Fruit fly (Drosophila melanogaster) ovary, adult (tissue): Measurements from ENCODE around the gene CG14687.

Experiments
- CG17801 ChIP-seq: fragments of 200-800 bp; optimal IDR thresholded peaks from 2 replicates; lab custom pipeline; 2019; ENCODE audit warnings: missing biosample characterization, mild to moderate bottlenecking, missing genetic modification characterization, moderate library complexity; ENCODE audit not compliant: partially characterized antibody

The CG14687 gene

dm6 chr3R:10784058-10784499 is 8.6 kb upstream of the CG14687 start, which contains the start of the genes mRpL37 and Rbp1:
Gene mRpL37 (minus strand): TSS chr3R:10784092.
Gene Rbp1 (plus strand): TSS chr3R:10784383.
- peak; percentile 73 for TF ChIP-seq CG17801 (GFP tag; lab: Kevin White, UChicago)

DNA sequence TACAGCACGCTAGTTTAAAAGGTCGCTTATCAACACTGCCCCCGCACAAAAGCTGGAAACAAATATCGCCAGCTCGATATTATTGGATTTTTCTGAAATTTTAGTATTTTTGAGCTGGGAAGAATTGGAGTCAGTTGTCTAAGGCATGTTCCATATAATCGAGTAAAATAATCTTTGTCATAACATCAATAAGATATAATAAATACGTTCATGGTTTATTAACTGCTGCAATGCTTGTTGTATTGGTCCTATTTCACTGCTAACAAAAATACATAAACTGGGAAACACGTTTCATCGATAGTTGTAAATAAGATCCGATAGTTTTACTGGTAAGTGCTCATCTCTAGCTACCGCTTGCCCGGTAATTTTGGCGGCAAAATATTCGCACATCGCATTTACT is 4.5 kb upstream of the CG14687 start, which contains the start of the genes Art1 and Mcm5:
Gene Art1, minus strand, starts transcription at position 41 of the 400 bp plus-strand sequence.
Gene Mcm5, plus strand, starts transcription at position 339 of the 400 bp plus-strand sequence.
- peak; percentile 54 for TF ChIP-seq CG17801 (GFP tag; lab: Kevin White, UChicago)

- TF ChIP-seq CG17801 (GFP tag; lab: Kevin White, UChicago) = no peak
Observed at dm6 chr3R:10803855-10804254, 11.2 kb downstream of the CG14687 start, which contains the start of gene CG14692. Gene CG14692 (minus strand): TSS chr3R:10803955.

- no peak for TF ChIP-seq CG17801 (GFP tag; lab: Kevin White, UChicago)
Observed at dm6 chr3R:10815032-10815431, 22.3 kb downstream of the CG14687 start, which contains the start of the genes CG14693 and TTLL15. Gene CG14693 (minus strand): TSS chr3R:10815047. Gene TTLL15 (plus strand): TSS chr3R:10815288.

DNA sequence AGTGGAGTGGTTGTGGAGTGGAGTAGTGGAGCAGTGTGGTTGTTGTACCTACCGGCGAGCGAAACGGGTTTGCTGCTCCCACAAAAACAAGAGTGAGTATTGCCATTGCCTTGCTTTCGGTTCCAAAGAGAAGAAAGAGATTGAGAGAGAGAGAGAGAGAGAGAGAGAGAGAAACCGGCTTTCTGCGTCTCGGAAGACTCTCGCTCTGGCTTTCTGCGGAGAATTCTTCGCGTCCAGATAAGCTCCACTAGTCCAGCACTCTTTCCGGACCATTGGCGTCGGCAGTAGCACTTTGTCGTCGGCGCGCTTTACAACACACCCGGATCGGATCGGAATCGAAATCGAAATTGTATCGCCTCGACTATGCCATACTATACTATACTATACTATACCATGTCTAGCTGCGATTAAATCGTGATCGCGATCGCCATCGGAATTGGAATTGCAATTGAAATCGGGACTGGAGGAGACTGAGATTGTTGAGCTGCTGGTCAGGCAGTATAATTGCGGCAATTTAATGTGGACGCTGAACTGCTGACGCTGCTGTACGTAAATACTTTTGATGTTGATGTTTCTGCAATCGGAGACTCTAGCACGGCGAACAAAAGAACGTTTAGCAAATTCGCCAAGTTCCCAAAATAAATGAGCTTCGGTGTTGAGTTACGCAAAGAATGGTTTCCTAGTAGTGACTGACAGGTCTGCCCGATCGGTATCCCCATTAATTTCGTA is 34.3 kb downstream of the CG14687 start, which contains the start of gene Cad86C:
Gene Cad86C, plus strand, starts transcription at position 284 of the 729 bp plus-strand sequence.
- TF ChIP-seq CG17801 (GFP tag; lab: Kevin White, UChicago) = peak; percentile 34

dm6 chr3R:10828688-10829087 is 36.0 kb downstream of the CG14687 start:
- TF ChIP-seq CG17801 (GFP tag; lab: Kevin White, UChicago) = no peak

DNA sequence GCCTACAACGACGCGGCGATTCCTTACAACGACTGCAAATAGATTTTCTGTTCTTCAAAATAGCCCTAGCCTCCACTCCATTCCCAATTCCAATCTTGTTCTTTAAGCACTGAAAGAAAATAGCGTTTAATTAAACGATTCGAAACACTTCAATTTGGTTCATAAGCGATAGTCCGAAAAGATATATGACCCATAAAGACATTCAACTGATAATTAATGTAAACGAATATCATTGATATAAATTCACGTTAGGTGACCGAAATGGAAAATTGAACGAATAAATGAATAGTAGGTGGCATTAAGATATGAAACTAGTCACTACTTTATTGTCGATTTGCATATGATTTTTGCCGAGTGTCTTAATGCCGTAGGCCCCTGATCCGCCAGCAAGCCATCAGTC is 37.0 kb downstream of the CG14687 start:
- TF ChIP-seq CG17801 (GFP tag; lab: Kevin White, UChicago) = no peak

- no peak for TF ChIP-seq CG17801 (GFP tag; lab: Kevin White, UChicago)
Observed at dm6 chr3R:10832526-10833165, 39.9 kb downstream of the CG14687 start.

DNA sequence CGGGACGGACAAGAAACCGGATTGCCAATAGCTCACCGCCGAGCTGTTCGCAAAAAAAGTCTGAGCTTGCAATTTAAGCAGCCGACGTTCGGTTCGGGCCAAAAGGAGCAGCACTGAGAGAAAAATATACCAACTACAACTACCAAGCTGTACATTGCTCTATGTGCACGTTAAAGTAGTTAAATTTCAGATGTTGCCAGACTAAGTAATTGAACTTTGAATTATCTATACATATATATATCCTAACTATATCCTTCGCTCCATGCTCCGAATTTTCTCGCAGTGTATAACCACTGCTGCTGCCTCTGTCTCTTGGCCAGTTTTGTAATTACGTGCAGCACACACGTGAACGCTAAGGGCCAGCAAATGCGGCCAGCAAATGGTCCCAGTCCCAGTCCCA is 42.2 kb downstream of the CG14687 start:
- no peak for TF ChIP-seq CG17801 (GFP tag; lab: Kevin White, UChicago)

- TF ChIP-seq CG17801 (GFP tag; lab: Kevin White, UChicago) = no peak
Observed at dm6 chr3R:10836924-10837323, 44.2 kb downstream of the CG14687 start.

DNA sequence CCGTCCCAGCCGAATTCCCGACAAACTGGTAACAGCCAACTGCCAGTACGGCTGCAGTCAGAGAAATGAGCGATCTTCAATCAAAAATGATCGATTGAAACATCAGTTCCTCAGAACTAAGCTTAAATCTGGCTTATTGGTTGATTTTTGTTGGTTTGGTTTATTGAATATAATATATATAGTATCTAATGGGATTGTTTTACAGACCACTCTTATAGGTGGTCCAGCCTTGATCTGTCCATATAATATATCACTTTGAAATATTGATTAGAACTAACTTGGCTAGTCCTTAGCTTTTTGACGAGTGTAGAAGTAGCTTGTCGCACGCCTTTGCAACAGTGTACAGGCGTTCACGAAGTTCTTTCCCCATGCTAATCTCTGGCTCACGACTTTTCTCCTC is 49.7 kb downstream of the CG14687 start:
- no peak for TF ChIP-seq CG17801 (GFP tag; lab: Kevin White, UChicago)
